Worm (Caenorhabditis elegans) whole organism, L1 larva: Measurements from ENCODE around the gene pars-1.

Source experiments
- ama-1 ChIP-seq: fragments of 150-350 bp; optimal IDR thresholded peaks from 2 replicates; lab custom pipeline; 2014
- ces-1 ChIP-seq: fragments of 150-350 bp; optimal IDR thresholded peaks from 2 replicates; lab custom pipeline; 2014; ENCODE audit warnings: missing biosample characterization, missing genetic modification reagents, missing genetic modification characterization
- dpl-1 ChIP-seq, 3 experiments: fragments of 150-350 bp in 2 of 3; sonication (generic microtip) in 1 of 3; optimal IDR thresholded peaks; 2 replicates each; lab custom pipeline; 2014 to 2017; ENCODE audit warnings: missing biosample characterization in 3 of 3, missing genetic modification characterization in 3 of 3, missing genetic modification reagents in 3 of 3
- egl-27 ChIP-seq, 2 experiments: fragments of 150-350 bp in 1 of 2; sonication (generic microtip); optimal IDR thresholded peaks; 3 replicates each; lab custom pipeline; 2017 to 2018; ENCODE audit warnings: missing biosample characterization in 2 of 2, missing genetic modification characterization in 2 of 2, missing genetic modification reagents in 2 of 2
- elt-3 ChIP-seq, 6 experiments: fragments of 150-350 bp in 1 of 6; sonication (generic microtip); optimal IDR thresholded peaks; 2 replicates each; lab custom pipeline; 2017 to 2018; ENCODE audit warnings: missing biosample characterization in 6 of 6, missing genetic modification characterization in 6 of 6, inconsistent platforms in 1 of 6
- lsy-2 ChIP-seq, 2 experiments: fragments of 150-350 bp; optimal IDR thresholded peaks; 2 replicates each; lab custom pipeline; 2014; ENCODE audit warnings: missing biosample characterization in 2 of 2, missing genetic modification characterization in 2 of 2
- nhr-237 ChIP-seq: fragments of 150-350 bp; optimal IDR thresholded peaks from 2 replicates; lab custom pipeline; 2014; ENCODE audit warnings: missing biosample characterization, missing genetic modification characterization
- nhr-76 ChIP-seq: sonication (generic microtip); optimal IDR thresholded peaks from 2 replicates; lab custom pipeline; 2017; ENCODE audit warnings: missing biosample characterization, missing genetic modification characterization
- tbx-2 ChIP-seq: sonication (generic microtip); optimal IDR thresholded peaks from 2 replicates; lab custom pipeline; 2016; ENCODE audit warnings: missing genetic modification characterization, missing compliant biosample characterization
- unc-30 ChIP-seq: sonication (generic microtip); optimal IDR thresholded peaks from 2 replicates; lab custom pipeline; 2017; ENCODE audit warnings: missing biosample characterization, missing genetic modification characterization

DNA sequence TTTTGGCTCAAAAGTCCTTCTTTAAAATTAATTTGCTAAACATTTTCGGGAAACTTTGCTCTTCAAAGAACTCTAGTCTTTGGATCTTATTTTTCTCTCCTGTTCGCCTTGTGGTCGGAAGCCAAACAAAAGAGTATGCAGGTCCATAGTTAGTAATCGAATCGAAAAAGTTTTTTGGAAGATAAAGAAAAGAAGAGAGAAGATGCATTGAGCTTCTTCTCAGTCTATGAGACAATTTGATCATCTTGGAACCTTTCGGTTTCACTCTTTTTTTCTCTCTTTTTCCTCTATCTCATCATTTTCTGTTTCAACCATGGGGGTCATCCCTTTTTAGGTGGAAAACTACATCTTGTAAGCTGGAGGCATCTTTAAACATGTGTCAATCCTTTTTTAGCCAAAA lies 14.8 kb downstream of the pars-1 start:
- TF ChIP-seq lsy-2 (tag; optimal IDR thresholded peaks at IDR 0.05; lab: Kevin White, UChicago) (no peak), egl-27 (tag; optimal IDR thresholded peaks at IDR 0.05; lab: Kevin White, UChicago) (no peak), unc-30 (tag; lab: Kevin White, UChicago) (no peak), tbx-2 (tag; lab: Kevin White, UChicago) (no peak), nhr-76 (tag; lab: Kevin White, UChicago) (no peak), nhr-237 (tag; lab: Kevin White, UChicago) (no peak), elt-3 (tag; optimal IDR thresholded peaks at IDR 0.05; lab: Kevin White, UChicago) (no peak), ces-1 (GFP tag; lab: Kevin White, UChicago) (peak; percentile 82), dpl-1 (GFP tag; optimal IDR thresholded peaks at IDR 0.05; lab: Kevin White, UChicago) (no peak), ama-1 (lab: Kevin White, UChicago) (no peak)
